Worm (Caenorhabditis elegans) whole organism, young adult: Measurements from ENCODE around the gene hpo-31.

Experiments used
- B0336.3 ChIP-seq: fragments of 200-800 bp; sonication (Bioruptor generic); IDR thresholded peaks from 2 replicates; pipeline ENCODE4 v1.3.6; 2022; ENCODE audit warnings: missing genetic modification characterization, missing compliant biosample characterization
- dox-1 ChIP-seq: fragments of 200-800 bp; sonication (Bioruptor generic); IDR thresholded peaks from 2 replicates; pipeline ENCODE4 v1.3.6; 2022; ENCODE audit warnings: missing genetic modification reagents, missing genetic modification characterization, missing compliant biosample characterization
- egrh-3 ChIP-seq: fragments of 200-800 bp; sonication (Bioruptor generic); IDR thresholded peaks from 2 replicates; pipeline ENCODE4 v1.3.6; 2022; ENCODE audit warnings: missing genetic modification reagents, missing genetic modification characterization, missing compliant biosample characterization
- lag-1 ChIP-seq: fragments of 200-800 bp; sonication (Bioruptor generic); IDR thresholded peaks from 2 replicates; pipeline ENCODE4 v1.3.6; 2022; ENCODE audit warnings: missing genetic modification reagents, missing genetic modification characterization, missing compliant biosample characterization
- nhr-90 ChIP-seq: sonication (generic microtip); optimal IDR thresholded peaks from 2 replicates; lab custom pipeline; 2016; ENCODE audit warnings: missing genotype, mild to moderate bottlenecking, missing genetic modification characterization, missing compliant biosample characterization
- unc-62 ChIP-seq: fragments of 150-350 bp; optimal IDR thresholded peaks from 2 replicates; lab custom pipeline; 2014; ENCODE audit warnings: missing biosample characterization, missing genetic modification reagents, missing genetic modification characterization

- TF ChIP-seq egrh-3 (GFP tag; lab: Robert Waterston, UW) (no peak), dox-1 (GFP tag; lab: Robert Waterston, UW) (no peak; the same call in 1 of the 2 replicates), lag-1 (GFP tag; lab: Robert Waterston, UW) (no peak), nhr-90 (tag; lab: Kevin White, UChicago) (no peak), unc-62 (GFP tag; lab: Kevin White, UChicago) (no peak), B0336.3 (GFP tag; lab: Robert Waterston, UW) (no peak)
Observed at ce11 chrV:13818824-13819408, 3.9 kb upstream of the hpo-31 start, which contains the start of gene sel-10.
